Worm (Caenorhabditis elegans) whole organism, L4/young adult: ENCODE data around the gene sdz-23.

Experiments
- W03F9.2 ChIP-seq: fragments of 150-350 bp; optimal IDR thresholded peaks from 2 replicates; lab custom pipeline; 2014; ENCODE audit warnings: missing biosample characterization, missing genetic modification characterization
- him-1 ChIP-seq: sonication (generic microtip); optimal IDR thresholded peaks from 2 replicates; lab custom pipeline; 2016; ENCODE audit warnings: missing genotype, missing genetic modification reagents, missing genetic modification characterization, missing compliant biosample characterization

DNA sequence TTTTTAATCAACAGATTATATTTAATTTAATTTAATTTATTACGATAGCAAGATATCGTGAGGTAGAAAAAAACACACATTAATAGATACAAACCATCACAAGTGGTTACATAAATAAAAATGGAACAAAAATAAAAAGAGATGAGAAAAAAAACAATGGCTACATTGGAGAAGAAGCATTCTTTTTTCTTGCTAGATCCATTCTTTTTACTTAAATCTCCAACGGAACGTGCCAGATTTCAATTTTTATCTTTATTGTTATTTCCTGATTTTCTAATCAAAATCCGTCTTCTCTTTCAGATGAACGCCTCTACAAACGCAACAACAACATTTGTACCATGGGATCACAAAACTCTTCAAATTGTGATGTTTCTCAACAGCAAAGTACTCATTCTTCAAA lies 44.2 kb downstream of the sdz-23 start, which contains the start of gene D1014.2:
- no peak for TF ChIP-seq him-1 (tag; lab: Kevin White, UChicago)
- no peak for TF ChIP-seq W03F9.2
